Worm (Caenorhabditis elegans) whole organism, L4/young adult: ENCODE measurements around the gene K03B4.9.

ENCODE experiments used
- W03F9.2 ChIP-seq: fragments of 150-350 bp; optimal IDR thresholded peaks from 2 replicates; lab custom pipeline; 2014; ENCODE audit warnings: missing biosample characterization, missing genetic modification characterization
- dao-5 ChIP-seq: sonication (generic microtip); optimal IDR thresholded peaks from 2 replicates; lab custom pipeline; 2016; ENCODE audit warnings: missing genotype, missing genetic modification characterization, moderate library complexity, missing compliant biosample characterization
- him-1 ChIP-seq: sonication (generic microtip); optimal IDR thresholded peaks from 2 replicates; lab custom pipeline; 2016; ENCODE audit warnings: missing genotype, missing genetic modification reagents, missing genetic modification characterization, missing compliant biosample characterization

DNA sequence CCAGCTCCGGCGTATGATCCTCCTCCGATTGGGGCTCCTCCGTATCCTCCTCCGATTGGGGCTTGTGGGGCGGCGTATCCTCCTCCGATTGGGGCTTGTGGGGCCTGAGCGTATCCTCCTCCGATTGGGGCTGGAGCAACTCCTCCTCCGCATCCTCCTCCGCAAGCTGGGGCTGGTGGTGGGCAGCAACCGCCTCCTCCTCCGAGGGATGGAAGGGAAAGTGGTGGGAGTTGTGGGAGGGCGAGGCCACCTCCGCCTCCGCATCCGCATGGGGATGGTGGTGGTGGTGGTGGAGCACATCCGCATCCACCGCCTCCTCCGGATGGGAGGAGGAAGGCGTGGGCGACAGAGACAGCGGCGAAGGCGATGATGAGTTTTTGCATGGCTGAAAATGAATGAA lies 24.5 kb downstream of the K03B4.9 start, which contains the start of gene F41F3.3:
- TF ChIP-seq him-1 (tag; lab: Kevin White, UChicago) (no peak), W03F9.2 (tag; lab: Kevin White, UChicago) (no peak), dao-5 (no peak)
